Fruit fly (Drosophila melanogaster) whole organism, embryonic: ENCODE measurements around the gene gt.

ENCODE experiments used
- Abd-B ChIP-seq: fragments of 200-800 bp; sonication (Bioruptor generic); optimal IDR thresholded peaks from 2 replicates; lab custom pipeline; 2018; ENCODE audit warnings: missing biosample characterization, mild to moderate bottlenecking, missing genetic modification characterization, moderate library complexity
- Atf-2 ChIP-seq: fragments of 200-800 bp; sonication (Bioruptor generic); optimal IDR thresholded peaks from 2 replicates; lab custom pipeline; 2016; ENCODE audit warnings: missing biosample characterization, missing genetic modification characterization
- Awh ChIP-seq: fragments of 200-800 bp; sonication (Bioruptor generic); IDR thresholded peaks from 2 replicates; pipeline ENCODE4, ENCODE4 v1.3.6; 2022; ENCODE audit warnings: missing biosample characterization, missing genetic modification characterization
- CG12071 ChIP-seq: fragments of 200-800 bp; sonication (Bioruptor generic); optimal IDR thresholded peaks from 3 replicates; lab custom pipeline; 2018; ENCODE audit warnings: missing biosample characterization, mild to moderate bottlenecking, missing genetic modification characterization
- CG12659 ChIP-seq: fragments of 200-800 bp; sonication (Bioruptor generic); optimal IDR thresholded peaks from 3 replicates; lab custom pipeline; 2017; ENCODE audit warnings: mild to moderate bottlenecking, missing biosample characterization, missing genetic modification reagents, missing genetic modification characterization
- CG12744 ChIP-seq: fragments of 200-800 bp; sonication (Bioruptor generic); optimal IDR thresholded peaks from 2 replicates; lab custom pipeline; 2016; ENCODE audit warnings: missing biosample characterization, missing genetic modification characterization
- CG13296 ChIP-seq: fragments of 200-800 bp; sonication (Bioruptor generic); optimal IDR thresholded peaks from 3 replicates; lab custom pipeline; 2018; ENCODE audit warnings: missing biosample characterization, mild to moderate bottlenecking, missing genetic modification characterization
- CG13894 ChIP-seq: fragments of 200-800 bp; sonication (Bioruptor generic); optimal IDR thresholded peaks from 3 replicates; lab custom pipeline; 2018; ENCODE audit warnings: missing biosample characterization, mild to moderate bottlenecking, missing genetic modification characterization, moderate library complexity
- CG1647 ChIP-seq: fragments of 200-800 bp; sonication (Bioruptor generic); optimal IDR thresholded peaks from 3 replicates; lab custom pipeline; 2016; ENCODE audit warnings: missing biosample characterization, missing genetic modification characterization
- CG17361 ChIP-seq: fragments of 200-800 bp; sonication (Bioruptor generic); IDR thresholded peaks from 3 replicates; pipeline ENCODE4 v1.3.6; 2022; ENCODE audit warnings: missing biosample characterization, missing genetic modification characterization
- CG18764 ChIP-seq: fragments of 200-800 bp; sonication (Bioruptor generic); optimal IDR thresholded peaks from 3 replicates; lab custom pipeline; 2016; ENCODE audit warnings: missing biosample characterization, missing genetic modification characterization
- CG2120 ChIP-seq: fragments of 200-800 bp; sonication (Bioruptor generic); optimal IDR thresholded peaks from 3 replicates; lab custom pipeline; 2016; ENCODE audit warnings: missing biosample characterization, missing genetic modification characterization
- CG30020 ChIP-seq: fragments of 200-800 bp; optimal IDR thresholded peaks from 2 replicates; lab custom pipeline; 2019; ENCODE audit warnings: missing biosample characterization, mild to moderate bottlenecking, missing genetic modification characterization, moderate library complexity
- CG3281 ChIP-seq: fragments of 200-800 bp; sonication (Bioruptor generic); optimal IDR thresholded peaks from 3 replicates; lab custom pipeline; 2017; ENCODE audit warnings: missing biosample characterization, mild to moderate bottlenecking, missing genetic modification characterization
- CG5180 ChIP-seq: fragments of 200-800 bp; sonication (Bioruptor generic); optimal IDR thresholded peaks from 3 replicates; lab custom pipeline; 2017; ENCODE audit warnings: missing biosample characterization, missing genetic modification characterization, mild to moderate bottlenecking, moderate library complexity, missing genetic modification reagents
- CG6689 ChIP-seq: fragments of 200-800 bp; sonication (Bioruptor generic); IDR thresholded peaks from 2 replicates; pipeline ENCODE4 v1.3.6; 2022; ENCODE audit warnings: missing biosample characterization, missing genetic modification characterization
- CG7839 ChIP-seq: fragments of 200-800 bp; sonication (Bioruptor generic); optimal IDR thresholded peaks from 3 replicates; lab custom pipeline; 2018; ENCODE audit warnings: missing biosample characterization, mild to moderate bottlenecking, missing genetic modification characterization, moderate library complexity
- CG7963 ChIP-seq: fragments of 200-800 bp; sonication (Bioruptor generic); IDR thresholded peaks from 3 replicates; pipeline ENCODE4 v1.3.6; 2022; ENCODE audit warnings: missing biosample characterization, missing genetic modification characterization; ENCODE audit not compliant: partially characterized antibody
- CG8089 ChIP-seq: fragments of 200-800 bp; sonication (Bioruptor generic); optimal IDR thresholded peaks from 3 replicates; lab custom pipeline; 2016; ENCODE audit warnings: missing biosample characterization, missing genetic modification characterization
- Camta ChIP-seq: fragments of 200-800 bp; sonication (Bioruptor generic); optimal IDR thresholded peaks from 2 replicates; lab custom pipeline; 2016; ENCODE audit warnings: missing biosample characterization, missing genetic modification characterization
- D19B ChIP-seq: fragments of 200-800 bp; sonication (Bioruptor generic); optimal IDR thresholded peaks from 2 replicates; lab custom pipeline; 2017; ENCODE audit warnings: missing biosample characterization, mild to moderate bottlenecking, missing genetic modification characterization
- Hey ChIP-seq: fragments of 200-800 bp; sonication (Bioruptor generic); optimal IDR thresholded peaks from 3 replicates; lab custom pipeline; 2018; ENCODE audit warnings: missing biosample characterization, mild to moderate bottlenecking, missing genetic modification characterization
- Lpt ChIP-seq: fragments of >200 bp; optimal IDR thresholded peaks from 2 replicates; lab custom pipeline; 2018; ENCODE audit warnings: missing biosample characterization, missing genetic modification characterization
- MTF-1 ChIP-seq: fragments of 200-800 bp; sonication (Bioruptor generic); optimal IDR thresholded peaks from 2 replicates; lab custom pipeline; 2018; ENCODE audit warnings: missing biosample characterization, mild to moderate bottlenecking, missing genetic modification characterization, borderline replicate concordance
- Mrtf ChIP-seq: fragments of 200-800 bp; sonication (Bioruptor generic); IDR thresholded peaks from 3 replicates; pipeline ENCODE4 v1.3.6; 2022; ENCODE audit warnings: missing biosample characterization, missing genetic modification characterization
- NfI ChIP-seq: fragments of 200-800 bp; sonication (Bioruptor generic); optimal IDR thresholded peaks from 3 replicates; lab custom pipeline; 2018; ENCODE audit warnings: missing biosample characterization, mild to moderate bottlenecking, missing genetic modification characterization, moderate library complexity
- Rfx ChIP-seq: fragments of 200-800 bp; sonication (Bioruptor generic); IDR thresholded peaks from 2 replicates; pipeline ENCODE4 v1.3.6; 2022; ENCODE audit warnings: missing biosample characterization, missing genetic modification characterization
- TFAM ChIP-seq: fragments of 200-800 bp; sonication (Bioruptor generic); optimal IDR thresholded peaks from 2 replicates; lab custom pipeline; 2017; ENCODE audit warnings: missing biosample characterization, missing genetic modification characterization, inconsistent platforms
- Taf1 ChIP-seq: fragments of 200-800 bp; sonication (Bioruptor generic); IDR thresholded peaks from 2 replicates; pipeline ENCODE4 v1.3.6; 2022; ENCODE audit warnings: missing biosample characterization, missing genetic modification characterization
- bbx ChIP-seq: fragments of 200-800 bp; sonication (Bioruptor generic); IDR thresholded peaks from 2 replicates; pipeline ENCODE4 v1.3.6; 2022; ENCODE audit warnings: missing biosample characterization, missing genetic modification characterization; ENCODE audit not compliant: partially characterized antibody
- bigmax ChIP-seq: fragments of 200-800 bp; sonication (Bioruptor generic); optimal IDR thresholded peaks from 2 replicates; lab custom pipeline; 2018; ENCODE audit warnings: missing biosample characterization, mild to moderate bottlenecking, missing genetic modification characterization
- br ChIP-seq: fragments of >200 bp; optimal IDR thresholded peaks from 2 replicates; lab custom pipeline; 2017
- danr ChIP-seq: fragments of 200-800 bp; sonication (Bioruptor generic); IDR thresholded peaks from 2 replicates; pipeline ENCODE4 v1.3.6; 2022; ENCODE audit warnings: missing biosample characterization, missing genetic modification characterization
- eyg ChIP-seq: fragments of 200-800 bp; sonication (Bioruptor generic); optimal IDR thresholded peaks from 3 replicates; lab custom pipeline; 2016; ENCODE audit warnings: missing biosample characterization, missing genetic modification characterization
- fd64A ChIP-seq: fragments of 200-800 bp; sonication (Bioruptor generic); optimal IDR thresholded peaks from 3 replicates; lab custom pipeline; 2018; ENCODE audit warnings: missing biosample characterization, mild to moderate bottlenecking, missing genetic modification characterization
- fu2 ChIP-seq: fragments of 200-800 bp; sonication (Bioruptor generic); optimal IDR thresholded peaks from 2 replicates; lab custom pipeline; 2016; ENCODE audit warnings: missing biosample characterization, missing genetic modification characterization
- grau ChIP-seq: fragments of 200-800 bp; optimal IDR thresholded peaks from 3 replicates; lab custom pipeline; 2019; ENCODE audit warnings: missing biosample characterization, mild to moderate bottlenecking, missing genetic modification characterization, moderate library complexity
- her ChIP-seq: fragments of 200-800 bp; sonication (Bioruptor generic); optimal IDR thresholded peaks from 2 replicates; lab custom pipeline; 2016; ENCODE audit warnings: missing biosample characterization, missing genetic modification characterization
- hth ChIP-seq: fragments of >200 bp; optimal IDR thresholded peaks from 2 replicates; lab custom pipeline; 2017; ENCODE audit warnings: inconsistent platforms
- ind ChIP-seq: fragments of 200-800 bp; sonication (Bioruptor generic); optimal IDR thresholded peaks from 3 replicates; lab custom pipeline; 2016; ENCODE audit warnings: missing biosample characterization, missing genetic modification characterization
- inv ChIP-seq: fragments of 200-800 bp; sonication (Bioruptor generic); IDR thresholded peaks from 2 replicates; pipeline ENCODE4 v1.3.6; 2022; ENCODE audit warnings: missing biosample characterization, missing genetic modification characterization; ENCODE audit not compliant: partially characterized antibody
- ken ChIP-seq: fragments of 200-800 bp; sonication (Bioruptor generic); IDR thresholded peaks from 3 replicates; pipeline ENCODE4 v1.3.6; 2022; ENCODE audit warnings: missing biosample characterization, missing genetic modification characterization
- kni ChIP-seq: fragments of 200-800 bp; sonication (Bioruptor generic); optimal IDR thresholded peaks from 3 replicates; lab custom pipeline; 2017; ENCODE audit warnings: mild to moderate bottlenecking, missing biosample characterization, missing genetic modification reagents, missing genetic modification characterization
- nerfin-1 ChIP-seq: fragments of 200-800 bp; sonication (Bioruptor generic); optimal IDR thresholded peaks from 3 replicates; lab custom pipeline; 2019; ENCODE audit warnings: missing biosample characterization, mild to moderate bottlenecking, missing genetic modification characterization, moderate library complexity
- nom ChIP-seq: fragments of 200-800 bp; sonication (Bioruptor generic); optimal IDR thresholded peaks from 2 replicates; lab custom pipeline; 2017; ENCODE audit warnings: missing biosample characterization, missing genetic modification characterization, mild to moderate bottlenecking, moderate library complexity, missing genetic modification reagents
- pfk ChIP-seq: fragments of 200-800 bp; sonication (Bioruptor generic); optimal IDR thresholded peaks from 2 replicates; lab custom pipeline; 2018; ENCODE audit warnings: missing biosample characterization, mild to moderate bottlenecking, missing genetic modification characterization, moderate library complexity
- pita ChIP-seq: fragments of 200-800 bp; sonication (Bioruptor generic); optimal IDR thresholded peaks from 2 replicates; lab custom pipeline; 2017; ENCODE audit warnings: missing biosample characterization, mild to moderate bottlenecking, missing genetic modification characterization
- tna ChIP-seq: fragments of 200-800 bp; sonication (Bioruptor generic); IDR thresholded peaks from 2 replicates; pipeline ENCODE4 v1.3.6; 2022; ENCODE audit warnings: missing biosample characterization, missing genetic modification characterization; ENCODE audit not compliant: partially characterized antibody
- vnd ChIP-seq: fragments of 200-800 bp; sonication (Bioruptor generic); IDR thresholded peaks from 3 replicates; pipeline ENCODE4 v1.3.6; 2022; ENCODE audit warnings: missing biosample characterization, missing genetic modification characterization; ENCODE audit not compliant: partially characterized antibody
- zf30C ChIP-seq: fragments of 200-800 bp; sonication (Bioruptor generic); optimal IDR thresholded peaks from 3 replicates; lab custom pipeline; 2018; ENCODE audit warnings: missing biosample characterization, mild to moderate bottlenecking, missing genetic modification characterization

Gene gt

dm6 chrX:2396204-2396882 is 32.4 kb downstream of the gt start (continued):
- peak; percentile 23 for TF ChIP-seq ind
- TF ChIP-seq ken (GFP tag; lab: Robert Waterston, UW): no peak
- TF ChIP-seq CG12071: no peak
- TF ChIP-seq Awh (GFP tag; lab: Robert Waterston, UW): 0 out of 2 replicates have a peak, but pooled peaks have one; percentile 49
- peak; percentile 20 for TF ChIP-seq Abd-B (GFP tag; lab: Kevin White, UChicago)
- no peak for TF ChIP-seq Camta (GFP tag; lab: Kevin White, UChicago)
- TF ChIP-seq CG13894 (tag; lab: Kevin White, UChicago): no peak
- no peak for TF ChIP-seq fd64A (GFP tag; lab: Kevin White, UChicago)
- no peak for TF ChIP-seq zf30C
- no peak for TF ChIP-seq CG30020 (tag; lab: Kevin White, UChicago)
- no peak for TF ChIP-seq CG12744 (GFP tag; lab: Kevin White, UChicago)
- peak; percentile 59 for TF ChIP-seq nerfin-1 (tag; lab: Kevin White, UChicago)
- 0 out of 3 replicates have a peak, but pooled peaks have one; percentile 24 for TF ChIP-seq vnd (GFP tag; lab: Robert Waterston, UW)
- TF ChIP-seq grau: peak; percentile 58
- no peak for TF ChIP-seq CG7963 (GFP tag; lab: Robert Waterston, UW)
- TF ChIP-seq tna: no peak
- peak; percentile 63 for TF ChIP-seq CG17361
- TF ChIP-seq bigmax: no peak
- no peak for TF ChIP-seq fu2
- TF ChIP-seq her (GFP tag; lab: Kevin White, UChicago): no peak
- no peak for TF ChIP-seq Hey
- peak; percentile 34 for TF ChIP-seq CG18764 (GFP tag; lab: Kevin White, UChicago)
- peak; percentile 55; the same call in 1 of the 2 replicates for TF ChIP-seq CG6689 (GFP tag; lab: Robert Waterston, UW)
- TF ChIP-seq br: no peak
- TF ChIP-seq Mrtf (GFP tag; lab: Robert Waterston, UW): no peak
- no peak for TF ChIP-seq hth (lab: Kevin White, UChicago)
- no peak for TF ChIP-seq bbx
- TF ChIP-seq pfk (GFP tag; lab: Kevin White, UChicago): no peak
- peak; percentile 24 for TF ChIP-seq CG12659
- no peak for TF ChIP-seq nom (GFP tag; lab: Kevin White, UChicago)
- TF ChIP-seq CG13296 (GFP tag; lab: Kevin White, UChicago): no peak
- TF ChIP-seq eyg (GFP tag; lab: Kevin White, UChicago): no peak
- no peak for TF ChIP-seq pita (GFP tag; lab: Kevin White, UChicago)
- TF ChIP-seq CG3281: no peak
- no peak for TF ChIP-seq Atf-2 (GFP tag; lab: Kevin White, UChicago)
- no peak for TF ChIP-seq danr (GFP tag; lab: Robert Waterston, UW)
- TF ChIP-seq kni (GFP tag; lab: Kevin White, UChicago): no peak
- TF ChIP-seq CG7839 (tag; lab: Kevin White, UChicago): peak; percentile 67
- TF ChIP-seq NfI (GFP tag; lab: Kevin White, UChicago): peak; percentile 4
- no peak for TF ChIP-seq TFAM (GFP tag; lab: Kevin White, UChicago)
- TF ChIP-seq MTF-1 (GFP tag; lab: Kevin White, UChicago): no peak
- peak; percentile 10 for TF ChIP-seq CG5180 (GFP tag; lab: Kevin White, UChicago)
- no peak for TF ChIP-seq CG8089
- no peak for TF ChIP-seq inv (GFP tag; lab: Robert Waterston, UW)
- no peak for TF ChIP-seq CG2120 (GFP tag; lab: Kevin White, UChicago)
- TF ChIP-seq Taf1 (GFP tag; lab: Robert Waterston, UW): no peak
- no peak for TF ChIP-seq Lpt (GFP tag; lab: Kevin White, UChicago)
- TF ChIP-seq D19B (GFP tag; lab: Kevin White, UChicago): no peak
- TF ChIP-seq CG1647 (GFP tag; lab: Kevin White, UChicago): no peak
- no peak for TF ChIP-seq Rfx (GFP tag; lab: Robert Waterston, UW)
